Worm (Caenorhabditis elegans) whole organism, L4 larva: ENCODE measurements around the gene C25A11.2.

Experiments
- F10B5.3 ChIP-seq: sonication (generic microtip); optimal IDR thresholded peaks from 2 replicates; lab custom pipeline; 2016; ENCODE audit warnings: mild to moderate bottlenecking, missing genetic modification characterization, missing compliant biosample characterization
- F26F4.8 ChIP-seq: fragments of 200-800 bp; sonication (Bioruptor generic); conservative IDR thresholded peaks from 2 replicates; pipeline ENCODE4 v1.3.6; 2022; ENCODE audit warnings: missing genetic modification characterization, missing compliant biosample characterization
- F49E8.2 ChIP-seq: sonication (generic microtip); optimal IDR thresholded peaks from 2 replicates; lab custom pipeline; 2016; ENCODE audit warnings: missing compliant biosample characterization, mild to moderate bottlenecking, missing genetic modification characterization, borderline replicate concordance
- Y105C5A.15 ChIP-seq: fragments of 200-800 bp; sonication (Bioruptor generic); IDR thresholded peaks from 2 replicates; pipeline ENCODE4 v1.3.6; 2022; ENCODE audit warnings: missing genetic modification characterization, missing compliant biosample characterization
- Y48G9A.11 ChIP-seq: fragments of 200-800 bp; sonication (Bioruptor generic); IDR thresholded peaks from 2 replicates; pipeline ENCODE4 v1.3.6; 2022; ENCODE audit warnings: missing genetic modification reagents, missing genetic modification characterization, missing compliant biosample characterization
- ZK546.5 ChIP-seq, 2 experiments: sonication (generic microtip); optimal IDR thresholded peaks; 2 replicates each; lab custom pipeline; 2017; ENCODE audit warnings: missing biosample characterization in 2 of 2, missing genetic modification characterization in 2 of 2
- arid-1 ChIP-seq: fragments of 200-800 bp; sonication (Bioruptor generic); conservative IDR thresholded peaks from 2 replicates; pipeline ENCODE4 v1.3.6; 2022; ENCODE audit warnings: missing genetic modification reagents, missing genetic modification characterization, missing compliant biosample characterization
- ceh-44 ChIP-seq: fragments of 200-800 bp; sonication (Bioruptor generic); IDR thresholded peaks from 2 replicates; pipeline ENCODE4 v1.3.6; 2022; ENCODE audit warnings: missing genetic modification reagents, missing genetic modification characterization, missing compliant biosample characterization
- ceh-62 ChIP-seq: sonication (generic microtip); optimal IDR thresholded peaks from 2 replicates; lab custom pipeline; 2017; ENCODE audit warnings: missing biosample characterization, missing genetic modification characterization
- cey-2 ChIP-seq: sonication (generic microtip); optimal IDR thresholded peaks from 3 replicates; lab custom pipeline; 2017; ENCODE audit warnings: missing genetic modification characterization, mild to moderate bottlenecking, missing compliant biosample characterization, antibody characterized with exemption, borderline replicate concordance; ENCODE audit not compliant: insufficient read depth
- daf-19 ChIP-seq: fragments of 200-800 bp; sonication (Bioruptor generic); conservative IDR thresholded peaks from 2 replicates; pipeline ENCODE4 v1.3.6; 2022; ENCODE audit warnings: missing genetic modification characterization, missing compliant biosample characterization
- dmd-8 ChIP-seq: fragments of 200-800 bp; sonication (Bioruptor generic); IDR thresholded peaks from 2 replicates; pipeline ENCODE4 v1.3.6; 2022; ENCODE audit warnings: missing genetic modification characterization, missing compliant biosample characterization
- dmd-9 ChIP-seq: fragments of 200-800 bp; sonication (Bioruptor generic); IDR thresholded peaks from 2 replicates; pipeline ENCODE4 v1.3.6; 2022; ENCODE audit warnings: missing genetic modification reagents, missing genetic modification characterization, missing compliant biosample characterization
- dve-1 ChIP-seq: sonication (generic microtip); optimal IDR thresholded peaks from 2 replicates; lab custom pipeline; 2017; ENCODE audit warnings: antibody characterized with exemption, mild to moderate bottlenecking, missing genetic modification characterization, missing compliant biosample characterization; ENCODE audit not compliant: insufficient read depth
- egl-43 ChIP-seq: fragments of 200-800 bp; sonication (Bioruptor generic); IDR thresholded peaks from 2 replicates; pipeline ENCODE4 v1.3.6; 2022; ENCODE audit warnings: missing genetic modification reagents, missing genetic modification characterization, missing compliant biosample characterization
- fkh-10 ChIP-seq: fragments of 150-350 bp; optimal IDR thresholded peaks from 2 replicates; lab custom pipeline; 2014; ENCODE audit warnings: missing biosample characterization, missing genetic modification reagents, missing genetic modification characterization
- fos-1 ChIP-seq: fragments of 150-350 bp; optimal IDR thresholded peaks from 2 replicates; lab custom pipeline; 2014; ENCODE audit warnings: missing biosample characterization, missing genetic modification characterization
- hif-1 ChIP-seq, 2 experiments: sonication (generic microtip); optimal IDR thresholded peaks; 2 replicates each; lab custom pipeline; 2016 to 2017; ENCODE audit warnings: missing compliant biosample characterization in 2 of 2, missing genetic modification characterization in 2 of 2, missing genetic modification reagents in 2 of 2, missing genotype in 2 of 2, mild to moderate bottlenecking in 1 of 2
- hlh-11 ChIP-seq: fragments of 200-800 bp; sonication (Bioruptor generic); optimal IDR thresholded peaks from 2 replicates; lab custom pipeline; 2018; ENCODE audit warnings: mild to moderate bottlenecking, missing genetic modification characterization, missing compliant biosample characterization
- hmg-1.1 ChIP-seq: fragments of 200-800 bp; sonication (Bioruptor generic); IDR thresholded peaks from 2 replicates; pipeline ENCODE4 v1.3.6; 2022; ENCODE audit warnings: missing genetic modification reagents, missing genetic modification characterization, missing compliant biosample characterization
- jun-1 ChIP-seq: fragments of 150-350 bp; optimal IDR thresholded peaks from 2 replicates; lab custom pipeline; 2014; ENCODE audit warnings: missing biosample characterization, missing genetic modification reagents, missing genetic modification characterization
- lim-7 ChIP-seq: fragments of 200-800 bp; sonication (Bioruptor generic); IDR thresholded peaks from 2 replicates; pipeline ENCODE4 v1.3.6; 2022; ENCODE audit warnings: missing genetic modification characterization, missing compliant biosample characterization
- lin-29 ChIP-seq: fragments of 200-800 bp; sonication (Bioruptor generic); IDR thresholded peaks from 2 replicates; pipeline ENCODE4 v1.3.6; 2022; ENCODE audit warnings: missing genetic modification reagents, missing genetic modification characterization, missing compliant biosample characterization
- lin-39 ChIP-seq: fragments of 150-350 bp; optimal IDR thresholded peaks from 2 replicates; lab custom pipeline; 2014; ENCODE audit warnings: missing biosample characterization, missing genetic modification reagents, missing genetic modification characterization
- lir-3 ChIP-seq: sonication (generic microtip); optimal IDR thresholded peaks from 2 replicates; lab custom pipeline; 2016; ENCODE audit warnings: mild to moderate bottlenecking, missing genetic modification characterization, missing compliant biosample characterization
- lsy-2 ChIP-seq, 2 experiments: fragments of 150-350 bp in 1 of 2; sonication (generic microtip) in 1 of 2; optimal IDR thresholded peaks; 2 replicates each; lab custom pipeline; 2014 to 2017; ENCODE audit warnings: missing biosample characterization in 2 of 2, missing genetic modification characterization in 2 of 2
- madf-5 ChIP-seq, 2 experiments: fragments of 200-800 bp; sonication (Bioruptor generic); IDR thresholded peaks; 2 replicates each; pipeline ENCODE4 v1.3.6; 2022; ENCODE audit warnings: missing compliant biosample characterization in 2 of 2, missing genetic modification characterization in 2 of 2
- madf-9 ChIP-seq: fragments of 200-800 bp; sonication (Bioruptor generic); conservative IDR thresholded peaks from 2 replicates; pipeline ENCODE4 v1.3.6; 2022; ENCODE audit warnings: missing genetic modification reagents, missing genetic modification characterization, missing compliant biosample characterization
- mep-1 ChIP-seq: fragments of 150-350 bp; sonication (generic microtip); optimal IDR thresholded peaks from 3 replicates; lab custom pipeline; 2014; ENCODE audit warnings: missing biosample characterization, missing genetic modification characterization
- mes-2 ChIP-seq: sonication (generic microtip); optimal IDR thresholded peaks from 2 replicates; lab custom pipeline; 2016; ENCODE audit warnings: missing genotype, mild to moderate bottlenecking, missing genetic modification characterization, missing compliant biosample characterization; ENCODE audit not compliant: poor library complexity, severe bottlenecking
- mxl-2 ChIP-seq: fragments of 200-800 bp; sonication (Bioruptor generic); conservative IDR thresholded peaks from 2 replicates; pipeline ENCODE4 v1.3.6; 2022; ENCODE audit warnings: missing genetic modification reagents, missing genetic modification characterization, missing compliant biosample characterization
- mxl-3 ChIP-seq: fragments of 200-800 bp; sonication (Bioruptor generic); optimal IDR thresholded peaks from 2 replicates; lab custom pipeline; 2018; ENCODE audit warnings: mild to moderate bottlenecking, missing genetic modification characterization, missing compliant biosample characterization
- nhr-10 ChIP-seq: fragments of 150-350 bp; optimal IDR thresholded peaks from 2 replicates; lab custom pipeline; 2014; ENCODE audit warnings: missing biosample characterization, missing genetic modification characterization
- nhr-237 ChIP-seq: sonication (generic microtip); optimal IDR thresholded peaks from 2 replicates; lab custom pipeline; 2017; ENCODE audit warnings: missing biosample characterization, missing genetic modification characterization
- nhr-25 ChIP-seq: sonication (generic microtip); optimal IDR thresholded peaks from 2 replicates; lab custom pipeline; 2017; ENCODE audit warnings: missing genetic modification characterization, mild to moderate bottlenecking, missing compliant biosample characterization, antibody characterized with exemption, moderate library complexity, borderline replicate concordance; ENCODE audit not compliant: insufficient read depth
- nhr-28 ChIP-seq: fragments of 150-350 bp; optimal IDR thresholded peaks from 2 replicates; lab custom pipeline; 2014; ENCODE audit warnings: missing biosample characterization, missing genetic modification characterization
- nhr-41 ChIP-seq: fragments of 200-800 bp; sonication (Bioruptor generic); IDR thresholded peaks from 2 replicates; pipeline ENCODE4 v1.3.6; 2022; ENCODE audit warnings: missing genetic modification reagents, missing genetic modification characterization, missing compliant biosample characterization
- nhr-42 ChIP-seq: fragments of 200-800 bp; sonication (Bioruptor generic); IDR thresholded peaks from 2 replicates; pipeline ENCODE4 v1.3.6; 2022; ENCODE audit warnings: missing genetic modification characterization, missing compliant biosample characterization
- nhr-48 ChIP-seq: sonication (generic microtip); optimal IDR thresholded peaks from 2 replicates; lab custom pipeline; 2016; ENCODE audit warnings: mild to moderate bottlenecking, missing genetic modification characterization, missing compliant biosample characterization
- php-3 ChIP-seq: fragments of 200-800 bp; sonication (Bioruptor generic); IDR thresholded peaks from 2 replicates; pipeline ENCODE4 v1.3.6; 2022; ENCODE audit warnings: missing genetic modification reagents, missing genetic modification characterization, missing compliant biosample characterization
- pqm-1 ChIP-seq: sonication (generic microtip); optimal IDR thresholded peaks from 2 replicates; lab custom pipeline; 2017; ENCODE audit warnings: missing biosample characterization, missing genetic modification characterization
- saeg-2 ChIP-seq: fragments of 200-800 bp; sonication (Bioruptor generic); IDR thresholded peaks from 2 replicates; pipeline ENCODE4 v1.3.6; 2022; ENCODE audit warnings: missing genetic modification reagents, missing genetic modification characterization, missing compliant biosample characterization
- skn-1 ChIP-seq: fragments of 150-350 bp; optimal IDR thresholded peaks from 2 replicates; lab custom pipeline; 2014; ENCODE audit warnings: missing biosample characterization, missing genetic modification characterization
- snpc-4 ChIP-seq: fragments of 150-350 bp; optimal IDR thresholded peaks from 2 replicates; lab custom pipeline; 2014; ENCODE audit warnings: missing biosample characterization, missing genetic modification characterization
- spr-3 ChIP-seq: fragments of 200-800 bp; sonication (Bioruptor generic); optimal IDR thresholded peaks from 2 replicates; lab custom pipeline; 2018; ENCODE audit warnings: mild to moderate bottlenecking, missing genetic modification characterization, missing compliant biosample characterization
- unc-130 ChIP-seq: sonication (generic microtip); optimal IDR thresholded peaks from 2 replicates; lab custom pipeline; 2016; ENCODE audit warnings: missing genetic modification reagents, missing genetic modification characterization, missing compliant biosample characterization
- zfp-2 ChIP-seq: sonication (generic microtip); optimal IDR thresholded peaks from 2 replicates; lab custom pipeline; 2016; ENCODE audit warnings: mild to moderate bottlenecking, missing genetic modification characterization, missing compliant biosample characterization
- zfp-3 ChIP-seq: fragments of 200-800 bp; sonication (Bioruptor generic); conservative IDR thresholded peaks from 2 replicates; pipeline ENCODE4 v1.3.6; 2022; ENCODE audit warnings: missing genetic modification reagents, missing genetic modification characterization, missing compliant biosample characterization
- zip-2 ChIP-seq: fragments of 150-350 bp; optimal IDR thresholded peaks from 2 replicates; lab custom pipeline; 2014; ENCODE audit warnings: missing biosample characterization, missing genetic modification characterization
- ztf-11 ChIP-seq: fragments of 150-350 bp; optimal IDR thresholded peaks from 2 replicates; lab custom pipeline; 2014; ENCODE audit warnings: missing biosample characterization, missing genetic modification characterization
- ztf-7 ChIP-seq: fragments of 150-350 bp; optimal IDR thresholded peaks from 2 replicates; lab custom pipeline; 2014; ENCODE audit warnings: missing biosample characterization, missing genetic modification characterization

The C25A11.2 gene

DNA sequence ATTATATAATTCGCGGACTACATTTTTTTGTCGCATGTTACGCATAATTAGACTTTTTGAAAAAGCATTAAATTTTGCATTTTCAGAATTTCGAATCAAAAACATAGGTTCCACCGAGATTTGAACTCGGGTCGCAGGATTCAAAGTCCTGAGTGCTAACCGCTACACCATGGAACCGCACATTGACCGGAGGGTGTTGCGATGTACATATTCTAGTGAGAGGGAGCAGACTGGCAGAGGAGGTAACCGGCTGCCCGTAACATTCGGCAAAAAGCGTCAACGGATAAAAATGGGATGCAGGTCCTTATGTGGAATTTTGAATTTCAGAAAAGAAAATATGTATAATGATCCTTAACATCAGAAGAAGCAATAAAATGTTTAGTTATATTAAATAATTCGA is 35.7 kb upstream of the C25A11.2 start (continued):
- TF ChIP-seq jun-1 (no peak), madf-9 (GFP tag; lab: Robert Waterston, UW) (peak; percentile 58), mes-2 (tag; lab: Kevin White, UChicago) (no peak), F49E8.2 (tag; lab: Kevin White, UChicago) (peak; percentile 45), fkh-10 (no peak), mxl-3 (GFP tag; lab: Kevin White, UChicago) (no peak), zip-2 (tag; lab: Kevin White, UChicago) (peak; percentile 39), nhr-42 (GFP tag; lab: Robert Waterston, UW) (no peak), pqm-1 (tag; lab: Kevin White, UChicago) (no peak), hlh-11 (tag; lab: Kevin White, UChicago) (peak; percentile 12), dve-1 (peak; percentile 7), mxl-2 (no peak), skn-1 (tag; lab: Kevin White, UChicago) (no peak), nhr-41 (GFP tag; lab: Robert Waterston, UW) (no peak), dmd-9 (GFP tag; lab: Robert Waterston, UW) (peak; percentile 66), zfp-2 (no peak), spr-3 (GFP tag; lab: Kevin White, UChicago) (peak; percentile 6), fos-1 (tag; lab: Kevin White, UChicago) (no peak), ztf-7 (tag; lab: Kevin White, UChicago) (no peak), zfp-3 (GFP tag; lab: Robert Waterston, UW) (no peak), F10B5.3 (tag; lab: Kevin White, UChicago) (no peak), nhr-25 (no peak), lir-3 (tag; lab: Kevin White, UChicago) (peak; percentile 30), egl-43 (GFP tag; lab: Robert Waterston, UW) (no peak), unc-130 (no peak), nhr-237 (no peak), ztf-11 (tag; lab: Kevin White, UChicago) (no peak), dmd-8 (GFP tag; lab: Robert Waterston, UW) (peak; percentile 93), Y105C5A.15 (0 out of 2 replicates have a peak, but pooled peaks have one; percentile 61), nhr-28 (tag; lab: Kevin White, UChicago) (no peak), cey-2 (tag; lab: Kevin White, UChicago) (no peak), snpc-4 (tag; lab: Kevin White, UChicago) (no peak), hif-1 (tag; optimal IDR thresholded peaks at IDR 0.05; lab: Kevin White, UChicago) (no peak), arid-1 (peak; percentile 70; the same call in 1 of the 2 replicates), ceh-62 (tag; lab: Kevin White, UChicago) (no peak), hmg-1.1 (peak; percentile 73), lim-7 (no peak), mep-1 (peak; percentile 44), ceh-44 (GFP tag; lab: Robert Waterston, UW) (0 out of 2 replicates have a peak, but pooled peaks have one; percentile 4), nhr-48 (tag; lab: Kevin White, UChicago) (peak; percentile 36), daf-19 (GFP tag; lab: Robert Waterston, UW) (no peak), Y48G9A.11 (GFP tag; lab: Robert Waterston, UW) (no peak), F26F4.8 (GFP tag; lab: Robert Waterston, UW) (peak; percentile 86), saeg-2 (GFP tag; lab: Robert Waterston, UW) (no peak), madf-5 (GFP tag; IDR thresholded peaks at IDR 0.05; lab: Robert Waterston, UW) (peak in 1 of 2 experiments; percentile 72; a peak in 2 of 4 replicates), nhr-10 (no peak), lsy-2 (tag; optimal IDR thresholded peaks at IDR 0.05; lab: Kevin White, UChicago) (no peak), php-3 (GFP tag; lab: Robert Waterston, UW) (no peak; the same call in 1 of the 2 replicates), ZK546.5 (tag; optimal IDR thresholded peaks at IDR 0.05; lab: Kevin White, UChicago) (no peak), lin-39 (tag; lab: Kevin White, UChicago) (no peak), lin-29 (GFP tag; lab: Robert Waterston, UW) (no peak)
